Worm (Caenorhabditis elegans): Measurements from ENCODE around the gene clc-27.

DNA sequence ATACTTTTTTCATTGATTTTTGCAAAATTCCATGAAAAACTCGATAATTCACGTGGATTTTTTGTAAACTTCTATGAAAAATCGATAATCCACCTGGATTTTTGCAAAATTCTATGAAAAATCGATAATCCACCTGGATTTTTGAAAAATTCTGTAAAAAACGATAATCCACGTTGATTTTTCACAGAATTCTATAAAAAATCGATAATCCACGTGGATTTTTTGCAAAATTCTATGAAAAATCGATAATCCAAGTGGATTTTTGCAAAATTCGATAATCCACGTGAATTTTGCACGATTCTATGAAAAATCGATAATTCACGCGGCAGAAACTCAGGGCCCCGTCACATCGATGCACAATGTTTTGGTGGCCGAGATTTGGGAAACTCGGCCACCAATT lies 49.9 kb downstream of the clc-27 start:
- TF ChIP-seq flt-1 (GFP tag; IDR thresholded peaks at IDR 0.05) = no peak
- no peak for TF ChIP-seq med-1 (GFP tag; optimal IDR thresholded peaks at IDR 0.05; ENCODE audit: insufficient read depth)
- TF ChIP-seq klf-2 (GFP tag; conservative IDR thresholded peaks at IDR 0.05) = no peak
- no peak for TF ChIP-seq tab-1 (GFP tag; IDR thresholded peaks at IDR 0.05)
- no peak for TF ChIP-seq ztf-23 (GFP tag; IDR thresholded peaks at IDR 0.05)
- TF ChIP-seq ztf-29 (GFP tag; IDR thresholded peaks at IDR 0.05) = no peak
- TF ChIP-seq ref-1 (GFP tag; conservative IDR thresholded peaks at IDR 0.05) = no peak
- peak; percentile 84 for TF ChIP-seq T22C8.4 (GFP tag; IDR thresholded peaks at IDR 0.05)
- TF ChIP-seq cog-1 (tag; optimal IDR thresholded peaks at IDR 0.05) = no peak

Data from whole organism, midembryonic.